Worm (Caenorhabditis elegans) whole organism, L4 larva: ENCODE data around the gene D1005.4.

Source experiments
- lin-38 ChIP-seq: fragments of 200-800 bp; sonication (Bioruptor generic); IDR thresholded peaks from 2 replicates; pipeline ENCODE4 v1.3.6; 2022; ENCODE audit warnings: missing genetic modification reagents, missing genetic modification characterization, missing compliant biosample characterization
- unc-62 ChIP-seq, 3 experiments: fragments of 150-350 bp in 1 of 3; sonication (generic microtip); optimal IDR thresholded peaks in 2 of 3; peaks in 1 of 3; 1 replicate in 1 of 3; 2 replicates in 2 of 3; lab custom pipeline; 2014 to 2017; ENCODE audit warnings: missing biosample characterization in 3 of 3, missing genetic modification characterization in 3 of 3, missing genetic modification reagents in 3 of 3, missing genotype in 1 of 3

DNA sequence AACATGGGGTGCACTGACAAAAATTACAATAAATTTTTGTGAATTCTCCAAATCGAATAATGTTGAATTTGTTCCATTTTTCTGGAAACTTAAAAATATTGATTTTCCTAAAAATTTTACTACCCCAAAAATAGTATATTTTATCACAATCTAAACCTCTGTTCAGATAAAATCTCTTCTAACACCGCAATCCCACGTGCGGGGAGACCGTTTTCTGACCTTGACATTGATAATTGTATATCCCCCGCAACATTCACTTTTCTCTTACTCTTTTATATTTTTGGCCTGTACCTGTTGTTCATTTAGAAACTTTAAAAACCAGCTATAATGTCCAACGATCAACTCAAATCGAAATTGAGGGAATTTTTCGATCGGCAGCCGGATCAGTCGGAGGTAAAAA, 26.8 kb downstream of the D1005.4 start, which contains the start of gene D1005.2:
- TF ChIP-seq lin-38 (GFP tag; lab: Robert Waterston, UW): no peak
- TF ChIP-seq unc-62 (GFP tag; optimal IDR thresholded peaks at IDR 0.05 in 1 of 2; lab: Kevin White, UChicago): no peak
- TF ChIP-seq unc-62 (tag; optimal IDR thresholded peaks at IDR 0.05; lab: Kevin White, UChicago): no peak
